Worm (Caenorhabditis elegans) whole organism, L4/young adult: ENCODE measurements around the gene ugt-44.

Experiments used
- W03F9.2 ChIP-seq: fragments of 150-350 bp; optimal IDR thresholded peaks from 2 replicates; lab custom pipeline; 2014; ENCODE audit warnings: missing biosample characterization, missing genetic modification characterization
- dao-5 ChIP-seq: sonication (generic microtip); optimal IDR thresholded peaks from 2 replicates; lab custom pipeline; 2016; ENCODE audit warnings: missing genotype, missing genetic modification characterization, moderate library complexity, missing compliant biosample characterization
- him-1 ChIP-seq: sonication (generic microtip); optimal IDR thresholded peaks from 2 replicates; lab custom pipeline; 2016; ENCODE audit warnings: missing genotype, missing genetic modification reagents, missing genetic modification characterization, missing compliant biosample characterization

Gene ugt-44

DNA sequence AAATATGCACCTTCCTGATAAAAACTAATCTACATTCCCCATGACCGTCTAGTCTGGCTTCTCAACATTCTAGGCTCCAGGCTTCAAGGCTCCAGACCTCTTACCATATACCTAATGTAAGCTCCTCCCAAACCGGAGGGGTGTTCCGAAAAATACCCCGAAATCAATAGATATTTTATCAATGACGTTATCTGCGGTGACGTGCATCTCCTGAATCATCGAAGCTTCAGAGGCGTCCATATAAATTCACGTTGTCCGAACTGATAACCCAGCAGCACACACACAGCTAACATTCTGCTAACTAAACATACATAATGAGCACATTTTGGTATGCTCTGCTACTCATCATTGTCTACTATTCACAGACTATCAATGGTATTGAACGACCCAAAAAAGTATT lies at the start of gene ugt-44:
Gene ugt-44, plus strand, starts transcription at position 248 of the 400 bp plus-strand sequence.
- TF ChIP-seq dao-5 (no peak), W03F9.2 (tag; lab: Kevin White, UChicago) (no peak), him-1 (no peak)

DNA sequence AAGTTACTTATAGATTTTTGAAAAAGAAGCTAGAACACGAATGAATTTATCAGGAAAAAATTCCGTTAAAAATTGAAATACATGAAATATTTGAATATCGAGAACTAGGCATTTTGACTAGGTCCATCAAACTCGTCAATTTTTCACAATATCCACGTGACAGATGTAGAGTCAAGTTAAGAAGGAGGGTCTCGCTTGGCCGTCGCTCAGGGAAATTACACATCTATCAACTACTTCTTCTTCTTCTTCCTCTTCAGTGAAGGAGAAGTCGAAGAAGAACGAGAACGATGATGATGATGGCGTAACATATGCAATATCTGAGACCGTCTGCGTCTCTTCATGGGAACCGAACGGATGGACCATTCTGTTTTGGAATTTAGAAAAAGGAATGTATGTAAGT lies 49.6 kb upstream of the ugt-44 start:
- no peak for TF ChIP-seq dao-5
- no peak for TF ChIP-seq W03F9.2 (tag; lab: Kevin White, UChicago)
- no peak for TF ChIP-seq him-1

DNA sequence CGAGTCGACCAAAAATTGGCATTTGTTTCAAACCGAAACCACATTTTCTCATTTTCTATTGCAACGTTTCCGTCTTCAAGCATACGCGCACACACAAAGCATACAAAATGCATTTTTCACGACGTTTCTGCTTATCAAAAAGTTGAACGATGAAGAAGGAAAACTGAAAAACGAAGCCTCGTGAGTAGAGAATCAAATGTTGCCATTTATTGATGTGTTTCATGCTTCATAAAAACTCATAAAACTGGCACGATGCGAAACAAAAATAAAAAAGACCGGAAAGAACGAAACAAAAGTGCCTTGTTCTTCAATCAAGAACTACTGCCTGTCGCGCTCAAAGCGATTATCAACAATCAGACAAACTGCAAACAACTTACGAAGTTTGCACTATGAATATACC lies 49.1 kb upstream of the ugt-44 start:
- TF ChIP-seq him-1 (no peak), W03F9.2 (tag; lab: Kevin White, UChicago) (no peak), dao-5 (no peak)

DNA sequence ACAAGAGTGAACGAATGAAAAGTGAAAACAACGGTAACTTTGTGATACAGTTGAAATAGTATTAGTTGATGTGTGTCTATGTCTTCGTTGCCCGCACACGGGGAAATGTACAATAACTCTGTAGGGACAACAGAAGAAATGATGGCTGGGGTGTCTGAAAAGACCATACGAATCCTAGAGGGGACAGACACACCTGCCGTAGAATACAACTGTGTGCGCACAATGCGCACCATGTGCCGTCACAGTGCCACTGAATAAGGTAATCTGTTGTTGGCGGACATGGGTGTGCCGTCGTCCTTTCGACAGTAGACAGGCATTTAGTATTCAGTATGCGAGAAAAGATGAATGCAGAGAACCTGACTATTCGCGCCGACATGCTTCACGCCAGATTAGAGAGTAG lies 48.3 kb upstream of the ugt-44 start:
- TF ChIP-seq him-1 (no peak), dao-5 (no peak), W03F9.2 (tag; lab: Kevin White, UChicago) (no peak)

DNA sequence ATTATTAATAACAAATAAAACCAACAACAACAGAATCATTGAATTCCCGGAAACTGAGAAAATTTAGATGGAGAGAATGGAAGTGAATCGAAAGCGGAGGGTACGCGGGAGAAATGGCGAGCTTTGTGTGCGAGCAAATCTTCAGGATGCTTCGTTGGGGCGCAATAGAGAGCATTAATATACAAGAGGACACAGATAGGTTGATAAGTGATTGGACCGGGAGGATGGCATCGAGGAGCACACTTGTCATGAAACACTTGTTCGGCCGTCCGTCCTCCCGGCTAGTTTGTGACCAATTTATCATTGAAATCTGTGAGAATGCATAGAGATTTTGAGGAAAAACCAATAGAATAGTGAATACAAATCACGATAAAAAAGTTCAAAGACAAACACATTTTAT lies 47.3 kb upstream of the ugt-44 start:
- TF ChIP-seq him-1, result no peak
- no peak for TF ChIP-seq dao-5

DNA sequence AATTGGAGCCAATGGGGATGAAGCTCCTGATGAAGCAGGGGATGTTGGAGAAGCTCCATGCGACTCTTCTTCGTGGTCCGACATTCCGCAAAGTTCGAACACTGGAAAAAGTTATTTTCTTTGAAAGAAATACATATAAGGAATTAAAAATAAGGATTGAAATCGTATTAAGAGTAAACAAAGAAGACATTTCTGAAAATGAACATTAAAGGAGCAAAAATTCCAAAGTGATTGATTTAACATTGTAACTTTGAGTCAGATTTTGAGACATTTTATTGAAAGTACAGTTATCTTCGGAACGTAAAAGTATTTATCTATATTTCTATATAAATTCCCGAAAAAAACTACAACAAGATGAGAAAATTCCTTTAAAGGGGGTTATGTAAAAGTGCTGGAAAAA lies 45.0 kb upstream of the ugt-44 start, which contains the start of gene F13B12.1:
Gene F13B12.1, minus strand, starts transcription at position 101 of the 400 bp plus-strand sequence.
- TF ChIP-seq him-1 (no peak), W03F9.2 (tag; lab: Kevin White, UChicago) (no peak), dao-5 (no peak)

DNA sequence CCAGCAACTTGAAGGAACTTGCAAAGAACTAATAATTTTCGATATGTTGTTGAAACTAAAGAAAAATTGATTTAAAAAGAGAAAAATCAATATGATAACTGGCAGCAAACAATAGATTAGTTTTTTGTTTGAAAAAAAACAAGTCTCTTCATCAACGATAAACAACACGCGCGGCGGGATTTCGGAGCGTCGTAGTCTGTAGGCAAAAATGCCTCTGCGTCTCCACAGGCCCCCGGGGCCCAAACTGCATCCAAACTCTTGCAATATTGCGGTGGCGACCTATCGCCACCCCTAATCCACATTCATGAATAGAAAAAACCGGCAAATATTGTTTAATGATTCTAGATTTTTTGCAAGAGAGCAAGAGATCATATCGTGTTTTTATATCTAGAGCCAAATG lies 44.4 kb upstream of the ugt-44 start:
- TF ChIP-seq him-1 (no peak), dao-5 (no peak), W03F9.2 (tag; lab: Kevin White, UChicago) (no peak)

DNA sequence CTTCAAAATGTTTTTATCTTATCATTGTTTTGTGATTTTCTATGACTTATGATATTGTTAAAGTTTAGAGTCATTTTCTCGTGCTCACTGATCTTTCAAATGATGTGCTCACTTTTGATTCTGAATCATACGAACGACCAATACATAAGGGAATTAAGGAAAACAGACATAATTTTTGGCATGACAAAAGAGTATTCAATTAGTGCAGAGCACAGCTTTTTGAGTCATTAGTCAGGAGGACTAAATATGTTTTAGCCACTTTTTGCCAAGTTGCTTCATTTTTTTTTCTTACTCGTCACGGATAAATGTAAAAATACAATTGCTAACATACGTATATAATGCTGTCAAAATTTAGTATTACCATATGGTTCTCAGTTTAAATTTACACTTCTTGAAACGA lies 40.4 kb upstream of the ugt-44 start, which contains the start of gene F13B12.2:
Gene F13B12.2, minus strand, starts transcription at position 2 of the 400 bp plus-strand sequence.
- no peak for TF ChIP-seq him-1
- no peak for TF ChIP-seq W03F9.2 (tag; lab: Kevin White, UChicago)
- no peak for TF ChIP-seq dao-5

DNA sequence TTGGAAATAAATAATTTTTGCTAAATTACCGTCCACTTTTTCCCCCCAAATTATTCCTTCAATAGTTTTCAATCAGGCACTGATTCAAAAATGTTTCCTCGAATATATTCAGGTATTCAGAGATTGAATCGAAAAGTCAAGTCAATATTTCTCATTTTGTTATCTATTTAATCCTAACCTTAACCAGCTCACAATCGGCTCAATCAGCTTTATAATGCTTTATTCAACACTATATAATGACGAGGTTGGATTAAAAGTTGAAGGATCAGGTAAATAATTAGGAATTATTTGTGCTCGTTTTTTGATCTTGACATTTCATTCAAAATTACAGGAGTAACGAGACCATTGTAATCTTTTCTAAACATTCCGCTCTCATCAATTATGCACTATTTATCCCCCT lies 39.0 kb upstream of the ugt-44 start:
- TF ChIP-seq him-1 (no peak), W03F9.2 (tag; lab: Kevin White, UChicago) (no peak), dao-5 (no peak)

DNA sequence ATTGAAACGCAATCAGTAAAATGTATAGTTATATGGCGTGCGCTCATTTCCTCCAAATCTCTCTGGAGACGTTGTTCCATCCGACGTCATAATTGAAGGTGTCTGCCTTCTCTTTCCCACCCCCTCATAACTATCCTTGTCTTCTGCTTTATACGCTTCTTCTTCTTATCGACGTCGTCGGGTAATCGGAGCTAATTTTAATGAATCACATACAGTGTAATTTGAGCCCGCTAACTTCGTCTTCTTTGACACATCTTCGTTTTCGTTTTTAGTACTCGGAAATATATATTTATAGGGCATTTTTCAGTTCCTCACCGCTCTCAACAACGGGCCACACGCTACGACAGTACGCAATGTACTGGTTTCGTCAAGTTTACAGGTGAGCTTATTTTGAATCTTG lies 33.1 kb upstream of the ugt-44 start, which contains the start of gene ins-1:
Gene ins-1, plus strand, starts transcription at position 301 of the 400 bp plus-strand sequence.
- no peak for TF ChIP-seq him-1
- no peak for TF ChIP-seq W03F9.2 (tag; lab: Kevin White, UChicago)
- TF ChIP-seq dao-5, result no peak

DNA sequence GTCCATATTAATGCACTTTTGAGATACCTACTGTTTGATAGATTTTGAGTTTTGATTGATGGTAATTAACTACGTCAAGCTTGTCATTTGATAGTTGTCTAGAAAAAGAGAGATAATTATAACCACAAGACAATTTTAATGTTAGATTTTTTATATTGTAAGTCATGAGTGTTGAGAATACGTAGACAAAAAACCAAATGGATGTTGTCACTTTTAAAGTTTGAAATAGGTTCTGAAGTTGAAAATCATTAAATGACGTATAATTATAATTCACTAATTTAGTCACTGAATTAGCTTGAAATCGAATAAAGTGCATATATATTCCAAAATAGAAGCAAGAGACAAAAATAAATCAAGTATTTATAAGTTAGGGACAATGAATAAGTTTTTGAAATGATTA lies 32.4 kb upstream of the ugt-44 start:
- TF ChIP-seq dao-5 (no peak), him-1 (no peak), W03F9.2 (tag; lab: Kevin White, UChicago) (no peak)

DNA sequence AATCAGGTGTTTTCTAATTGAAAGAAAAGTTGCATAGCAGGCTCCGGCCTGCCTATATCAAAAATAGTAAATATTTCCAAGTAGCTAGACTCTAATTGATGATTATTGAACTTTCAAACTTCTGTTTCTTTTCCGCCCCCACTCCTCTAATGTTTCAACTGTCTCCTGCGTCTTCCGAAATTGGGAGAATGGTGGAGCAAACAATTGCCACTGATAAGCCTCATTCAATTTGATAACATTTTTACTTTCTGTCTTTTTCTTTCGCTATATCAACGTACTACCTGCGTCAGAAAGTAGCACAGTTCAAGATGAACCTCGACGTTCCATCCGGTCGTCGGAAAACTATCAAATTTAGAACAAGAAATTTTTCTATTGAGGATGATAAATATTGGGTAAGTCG lies 30.6 kb upstream of the ugt-44 start, which contains the start of gene F13B12.3:
Gene F13B12.3, plus strand, starts transcription at position 223 of the 400 bp plus-strand sequence.
- TF ChIP-seq W03F9.2 (tag; lab: Kevin White, UChicago), result no peak
- TF ChIP-seq him-1, result no peak
- no peak for TF ChIP-seq dao-5

DNA sequence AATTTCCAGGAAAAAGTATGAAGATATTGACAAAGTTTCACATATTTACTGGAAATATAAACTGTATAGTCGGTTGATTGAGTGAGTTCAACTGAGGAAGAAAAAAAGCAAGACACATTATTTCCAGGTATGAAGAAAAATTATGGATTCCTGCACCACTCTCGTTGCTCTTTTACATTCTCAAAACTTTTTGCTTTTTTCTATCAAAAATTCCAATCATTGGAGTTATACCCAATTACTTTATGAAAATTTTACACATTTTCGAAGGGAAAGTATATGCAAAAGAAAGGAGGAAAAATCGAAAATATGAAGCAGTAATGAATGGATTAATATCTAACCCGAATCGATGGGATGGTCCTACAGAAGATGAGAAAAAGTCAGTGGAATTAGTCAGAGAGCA lies 26.6 kb upstream of the ugt-44 start:
- TF ChIP-seq him-1 (no peak), dao-5 (no peak), W03F9.2 (tag; lab: Kevin White, UChicago) (no peak)

DNA sequence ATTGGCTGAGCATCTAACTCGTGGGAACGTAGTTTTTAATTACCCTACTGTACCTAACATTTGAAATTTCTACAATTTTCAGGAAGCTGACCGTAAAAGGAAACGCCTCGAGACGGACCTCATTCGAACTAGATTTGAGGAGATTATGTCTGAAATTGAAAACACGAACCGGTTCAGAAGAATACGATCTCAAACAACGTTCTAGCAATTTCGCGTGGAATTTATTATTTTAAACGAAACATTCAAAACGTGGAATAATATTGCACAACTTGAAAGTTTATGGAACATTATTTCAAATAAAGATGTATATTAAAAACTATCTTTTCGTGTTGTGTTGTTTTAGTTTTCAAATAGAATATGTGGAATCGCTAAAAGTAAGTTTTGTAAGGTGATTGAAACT lies 26.0 kb upstream of the ugt-44 start, which contains the start of gene F13B12.7:
Gene F13B12.7, plus strand, starts transcription at position 301 of the 400 bp plus-strand sequence.
- TF ChIP-seq him-1 (no peak), W03F9.2 (tag; lab: Kevin White, UChicago) (no peak), dao-5 (no peak)

DNA sequence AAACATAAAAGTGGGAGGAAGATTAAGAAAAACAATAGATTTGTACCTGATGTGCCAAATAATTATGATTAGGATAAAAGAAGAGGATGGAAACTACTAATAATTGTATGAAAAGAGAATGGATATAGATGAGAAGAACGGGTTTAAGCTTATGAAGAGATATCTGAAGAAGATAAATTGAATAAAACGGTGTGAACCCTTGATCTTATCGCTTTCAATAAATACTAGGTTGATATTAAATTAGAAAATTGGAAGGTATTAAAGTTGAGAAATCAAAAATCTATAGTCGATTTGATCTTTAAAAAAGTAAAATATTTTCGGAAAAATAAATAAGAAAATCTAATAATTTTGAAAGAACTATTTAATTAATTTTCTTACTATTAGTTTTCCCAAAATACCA lies 19.7 kb upstream of the ugt-44 start, which contains the start of gene F13B12.4:
Gene F13B12.4, minus strand, starts transcription at position 101 of the 400 bp plus-strand sequence.
- TF ChIP-seq him-1 (no peak), dao-5 (no peak)

DNA sequence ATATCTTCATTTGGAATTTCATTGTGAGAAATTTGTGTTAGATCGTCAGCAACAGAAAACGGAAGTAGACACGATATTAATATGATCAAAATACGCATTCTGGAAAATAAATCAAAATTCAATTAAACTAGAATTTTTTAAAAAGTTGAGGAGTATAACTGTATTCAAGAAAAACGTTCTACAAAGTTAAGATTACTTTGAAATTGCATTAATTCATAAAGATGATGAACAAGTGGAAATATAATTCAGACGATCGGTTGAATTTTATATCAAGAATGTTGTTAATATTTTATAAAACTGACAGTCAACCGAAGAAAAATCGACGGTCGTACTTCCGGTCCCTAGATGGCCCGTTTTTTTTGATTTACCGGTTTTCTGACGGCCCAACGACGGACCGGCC lies 16.5 kb upstream of the ugt-44 start, which contains the start of gene F01D4.8:
Gene F01D4.8, minus strand, starts transcription at position 101 of the 400 bp plus-strand sequence.
- no peak for TF ChIP-seq W03F9.2 (tag; lab: Kevin White, UChicago)
- TF ChIP-seq him-1, result no peak
- no peak for TF ChIP-seq dao-5
